Worm (Caenorhabditis elegans): ENCODE measurements around the gene srw-66.

ce11 chrII:1237845-1238244, 33.9 kb downstream of the srw-66 start:
- TF ChIP-seq flh-1 (GFP tag; optimal IDR thresholded peaks at IDR 0.05): no peak
- TF ChIP-seq snpc-4 (tag; optimal IDR thresholded peaks at IDR 0.05): no peak
- no peak for TF ChIP-seq nhr-76 (tag; optimal IDR thresholded peaks at IDR 0.05)
- peak; percentile 9 for TF ChIP-seq unc-62 (GFP tag; optimal IDR thresholded peaks at IDR 0.05)
- no peak for TF ChIP-seq nhr-12 (tag; optimal IDR thresholded peaks at IDR 0.05)
- TF ChIP-seq nhr-2 (tag; optimal IDR thresholded peaks at IDR 0.05): no peak
- no peak for TF ChIP-seq mep-1 (tag; optimal IDR thresholded peaks at IDR 0.05)
- TF ChIP-seq cnd-1 (tag; optimal IDR thresholded peaks at IDR 0.05): peak; percentile 3
- TF ChIP-seq sem-2 (GFP tag; optimal IDR thresholded peaks at IDR 0.05): no peak
- no peak for TF ChIP-seq lsy-2 (tag; optimal IDR thresholded peaks at IDR 0.05)
- TF ChIP-seq lin-13 (tag; optimal IDR thresholded peaks at IDR 0.05): no peak
- no peak for TF ChIP-seq nhr-28 (tag; optimal IDR thresholded peaks at IDR 0.05)

All from whole organism, mixed stage, embryonic.